Worm (Caenorhabditis elegans) whole organism, L1 larva: ENCODE measurements around the gene ech-5.
A peak's percentile ranks its signal among the peaks of the same experiment; 100 is the strongest.

Experiments used
- Y116A8C.19 ChIP-seq: sonication (generic microtip); optimal IDR thresholded peaks from 2 replicates; lab custom pipeline; 2016; ENCODE audit warnings: missing compliant biosample characterization, missing genetic modification characterization, borderline replicate concordance
- alr-1 ChIP-seq: fragments of 200-800 bp; sonication (Bioruptor generic); optimal IDR thresholded peaks from 2 replicates; lab custom pipeline; 2018; ENCODE audit warnings: borderline replicate concordance, mild to moderate bottlenecking, missing genetic modification characterization, missing compliant biosample characterization
- ceh-63 ChIP-seq: fragments of 200-800 bp; sonication (Bioruptor generic); optimal IDR thresholded peaks from 2 replicates; lab custom pipeline; 2018; ENCODE audit warnings: mild to moderate bottlenecking, missing genetic modification characterization, missing compliant biosample characterization
- ceh-88 ChIP-seq: fragments of 200-800 bp; sonication (Bioruptor generic); IDR thresholded peaks from 2 replicates; pipeline ENCODE4 v1.3.6; 2022; ENCODE audit warnings: missing genetic modification characterization, missing compliant biosample characterization
- ces-1 ChIP-seq: fragments of 150-350 bp; optimal IDR thresholded peaks from 2 replicates; lab custom pipeline; 2014; ENCODE audit warnings: missing biosample characterization, missing genetic modification reagents, missing genetic modification characterization
- dpl-1 ChIP-seq, 3 experiments: fragments of 150-350 bp in 2 of 3; sonication (generic microtip) in 1 of 3; optimal IDR thresholded peaks; 2 replicates each; lab custom pipeline; 2014 to 2017; ENCODE audit warnings: missing biosample characterization in 3 of 3, missing genetic modification characterization in 3 of 3, missing genetic modification reagents in 3 of 3
- dsc-1 ChIP-seq: sonication (generic microtip); optimal IDR thresholded peaks from 2 replicates; lab custom pipeline; 2016; ENCODE audit warnings: mild to moderate bottlenecking, missing genetic modification characterization, missing compliant biosample characterization
- efl-1 ChIP-seq, 4 experiments: fragments of 150-350 bp; optimal IDR thresholded peaks in 3 of 4; peaks in 1 of 4; 1 replicate in 1 of 4; 2 replicates in 3 of 4; lab custom pipeline; 2014; ENCODE audit warnings: missing biosample characterization in 2 of 4, missing genetic modification characterization in 2 of 4, missing genetic modification reagents in 2 of 4
- efl-3 ChIP-seq: fragments of 200-800 bp; sonication (Bioruptor generic); optimal IDR thresholded peaks from 2 replicates; lab custom pipeline; 2018; ENCODE audit warnings: mild to moderate bottlenecking, missing genetic modification characterization, missing compliant biosample characterization
- egl-13 ChIP-seq: sonication (generic microtip); optimal IDR thresholded peaks from 2 replicates; lab custom pipeline; 2016; ENCODE audit warnings: missing genotype, missing genetic modification reagents, missing genetic modification characterization, missing compliant biosample characterization
- elt-2 ChIP-seq: sonication (generic microtip); optimal IDR thresholded peaks from 2 replicates; lab custom pipeline; 2016; ENCODE audit warnings: missing genetic modification characterization, mild to moderate bottlenecking, inconsistent platforms, missing compliant biosample characterization, missing genetic modification reagents
- elt-3 ChIP-seq, 6 experiments: fragments of 150-350 bp in 1 of 6; sonication (generic microtip); optimal IDR thresholded peaks; 2 replicates each; lab custom pipeline; 2017 to 2018; ENCODE audit warnings: missing biosample characterization in 6 of 6, missing genetic modification characterization in 6 of 6, inconsistent platforms in 1 of 6
- fkh-10 ChIP-seq: sonication (generic microtip); optimal IDR thresholded peaks from 2 replicates; lab custom pipeline; 2017; ENCODE audit warnings: missing biosample characterization, missing genetic modification reagents, missing genetic modification characterization
- fkh-8 ChIP-seq: sonication (generic microtip); optimal IDR thresholded peaks from 2 replicates; lab custom pipeline; 2016; ENCODE audit warnings: mild to moderate bottlenecking, missing genetic modification characterization, missing compliant biosample characterization
- grh-1 ChIP-seq: fragments of 200-800 bp; sonication (Bioruptor generic); IDR thresholded peaks from 2 replicates; pipeline ENCODE4 v1.3.6; 2022; ENCODE audit warnings: missing genetic modification reagents, missing genetic modification characterization, missing compliant biosample characterization
- hlh-4 ChIP-seq: sonication (generic microtip); optimal IDR thresholded peaks from 2 replicates; lab custom pipeline; 2016; ENCODE audit warnings: mild to moderate bottlenecking, missing genetic modification characterization, missing compliant biosample characterization
- irx-1 ChIP-seq: sonication (generic microtip); optimal IDR thresholded peaks from 2 replicates; lab custom pipeline; 2016; ENCODE audit warnings: missing genetic modification characterization, missing compliant biosample characterization
- jun-1 ChIP-seq: fragments of 150-350 bp; optimal IDR thresholded peaks from 2 replicates; lab custom pipeline; 2014; ENCODE audit warnings: missing biosample characterization, missing genetic modification reagents, missing genetic modification characterization
- lin-15B ChIP-seq: fragments of 150-350 bp; sonication (generic microtip); optimal IDR thresholded peaks from 3 replicates; lab custom pipeline; 2014; ENCODE audit warnings: missing biosample characterization, missing genetic modification characterization
- lin-35 ChIP-seq, 2 experiments: fragments of 150-350 bp; optimal IDR thresholded peaks; 2 replicates each; lab custom pipeline; 2014; ENCODE audit warnings: missing biosample characterization in 2 of 2, missing genetic modification characterization in 2 of 2, missing genetic modification reagents in 2 of 2
- lsy-2 ChIP-seq, 2 experiments: fragments of 150-350 bp; optimal IDR thresholded peaks; 2 replicates each; lab custom pipeline; 2014; ENCODE audit warnings: missing biosample characterization in 2 of 2, missing genetic modification characterization in 2 of 2
- mab-9 ChIP-seq: fragments of 200-800 bp; sonication (Bioruptor generic); IDR thresholded peaks from 2 replicates; pipeline ENCODE4 v1.3.6; 2022; ENCODE audit warnings: missing genetic modification reagents, missing genetic modification characterization, missing compliant biosample characterization
- mef-2 ChIP-seq: fragments of 150-350 bp; optimal IDR thresholded peaks from 2 replicates; lab custom pipeline; 2014; ENCODE audit warnings: missing biosample characterization, missing genetic modification characterization
- mep-1 ChIP-seq: fragments of 150-350 bp; optimal IDR thresholded peaks from 2 replicates; lab custom pipeline; 2014; ENCODE audit warnings: missing biosample characterization, missing genetic modification characterization
- nhr-19 ChIP-seq: fragments of 200-800 bp; sonication (Bioruptor generic); conservative IDR thresholded peaks from 2 replicates; pipeline ENCODE4 v1.3.6; 2022; ENCODE audit warnings: missing genetic modification characterization, missing compliant biosample characterization
- nhr-20 ChIP-seq: sonication (generic microtip); optimal IDR thresholded peaks from 2 replicates; lab custom pipeline; 2016; ENCODE audit warnings: mild to moderate bottlenecking, missing genetic modification characterization, missing compliant biosample characterization
- nhr-237 ChIP-seq: fragments of 150-350 bp; optimal IDR thresholded peaks from 2 replicates; lab custom pipeline; 2014; ENCODE audit warnings: missing biosample characterization, missing genetic modification characterization
- nhr-47 ChIP-seq: sonication (generic microtip); optimal IDR thresholded peaks from 2 replicates; lab custom pipeline; 2016; ENCODE audit warnings: mild to moderate bottlenecking, missing genetic modification characterization, moderate library complexity, missing compliant biosample characterization
- nhr-71 ChIP-seq: sonication (generic microtip); optimal IDR thresholded peaks from 2 replicates; lab custom pipeline; 2016; ENCODE audit warnings: mild to moderate bottlenecking, missing genetic modification characterization, moderate library complexity, missing compliant biosample characterization
- nhr-77 ChIP-seq: fragments of 150-350 bp; optimal IDR thresholded peaks from 2 replicates; lab custom pipeline; 2014; ENCODE audit warnings: missing biosample characterization, missing genetic modification characterization
- nhr-85 ChIP-seq: sonication (generic microtip); peaks from one replicate; lab custom pipeline; 2016; ENCODE audit warnings: missing genetic modification characterization, inconsistent platforms, missing compliant biosample characterization
- nhr-90 ChIP-seq: sonication (generic microtip); optimal IDR thresholded peaks from 2 replicates; lab custom pipeline; 2016; ENCODE audit warnings: mild to moderate bottlenecking, missing genetic modification characterization, missing compliant biosample characterization; ENCODE audit not compliant: poor library complexity
- skn-1 ChIP-seq: fragments of 150-350 bp; optimal IDR thresholded peaks from 2 replicates; lab custom pipeline; 2014; ENCODE audit warnings: missing biosample characterization, missing genetic modification characterization
- snu-23 ChIP-seq: sonication (generic microtip); optimal IDR thresholded peaks from 2 replicates; lab custom pipeline; 2016; ENCODE audit warnings: missing genetic modification characterization, missing compliant biosample characterization
- sptf-1 ChIP-seq: fragments of 150-350 bp; optimal IDR thresholded peaks from 2 replicates; lab custom pipeline; 2014; ENCODE audit warnings: missing biosample characterization, missing genetic modification characterization
- swsn-7 ChIP-seq: sonication (generic microtip); optimal IDR thresholded peaks from 2 replicates; lab custom pipeline; 2016; ENCODE audit warnings: missing genetic modification characterization, missing compliant biosample characterization
- tbx-2 ChIP-seq: sonication (generic microtip); optimal IDR thresholded peaks from 2 replicates; lab custom pipeline; 2016; ENCODE audit warnings: missing genetic modification characterization, missing compliant biosample characterization
- unc-130 ChIP-seq: fragments of 150-350 bp; optimal IDR thresholded peaks from 2 replicates; lab custom pipeline; 2017; ENCODE audit warnings: missing biosample characterization, missing genetic modification characterization, inconsistent platforms
- unc-30 ChIP-seq: sonication (generic microtip); optimal IDR thresholded peaks from 2 replicates; lab custom pipeline; 2017; ENCODE audit warnings: missing biosample characterization, missing genetic modification characterization
- unc-86 ChIP-seq: sonication (generic microtip); optimal IDR thresholded peaks from 2 replicates; lab custom pipeline; 2016; ENCODE audit warnings: missing genetic modification characterization, missing compliant biosample characterization
- unc-98 ChIP-seq: fragments of 200-800 bp; sonication (Bioruptor generic); IDR thresholded peaks from 2 replicates; pipeline ENCODE4 v1.3.6; 2022; ENCODE audit warnings: missing genetic modification characterization, missing compliant biosample characterization
- xbp-1 ChIP-seq: sonication (generic microtip); optimal IDR thresholded peaks from 2 replicates; lab custom pipeline; 2016; ENCODE audit warnings: missing genetic modification characterization, missing compliant biosample characterization
- ztf-11 ChIP-seq, 2 experiments: sonication (generic microtip); optimal IDR thresholded peaks; 2 replicates each; lab custom pipeline; 2016 to 2017; ENCODE audit warnings: missing genetic modification characterization in 2 of 2, missing biosample characterization in 1 of 2, missing compliant biosample characterization in 1 of 2

Gene ech-5

ce11 chrIV:804802-805201 lies 8.0 kb downstream of the ech-5 start, which contains the start of gene Y55F3BL.4:
TSS of gene Y55F3BL.4 (plus strand) at chrIV:805102.
- TF ChIP-seq jun-1 (tag; lab: Kevin White, UChicago) = no peak
- no peak for TF ChIP-seq ztf-11 (tag; optimal IDR thresholded peaks at IDR 0.05; lab: Kevin White, UChicago)
- TF ChIP-seq nhr-90 (tag; lab: Kevin White, UChicago) = no peak
- no peak for TF ChIP-seq swsn-7 (tag; lab: Kevin White, UChicago)
- TF ChIP-seq snu-23 (GFP tag; lab: Kevin White, UChicago) = no peak
- no peak for TF ChIP-seq elt-3 (tag; optimal IDR thresholded peaks at IDR 0.05; lab: Kevin White, UChicago)
- TF ChIP-seq efl-3 (GFP tag; lab: Kevin White, UChicago) = no peak
- TF ChIP-seq nhr-20 (tag; lab: Kevin White, UChicago) = no peak
- no peak for TF ChIP-seq dpl-1 (GFP tag; optimal IDR thresholded peaks at IDR 0.05; lab: Kevin White, UChicago)
- no peak for TF ChIP-seq sptf-1 (tag; lab: Kevin White, UChicago)

- TF ChIP-seq fkh-10 (GFP tag; lab: Kevin White, UChicago) (no peak), nhr-237 (no peak), irx-1 (tag; lab: Kevin White, UChicago) (no peak), nhr-77 (tag; lab: Kevin White, UChicago) (no peak), skn-1 (tag; lab: Kevin White, UChicago) (no peak), egl-13 (no peak), nhr-90 (tag; lab: Kevin White, UChicago) (no peak), unc-30 (tag; lab: Kevin White, UChicago) (no peak), mep-1 (tag; lab: Kevin White, UChicago) (no peak), xbp-1 (tag; lab: Kevin White, UChicago) (no peak), ces-1 (GFP tag; lab: Kevin White, UChicago) (no peak), Y116A8C.19 (tag; lab: Kevin White, UChicago) (no peak), grh-1 (GFP tag; lab: Robert Waterston, UW) (0 out of 2 replicates have a peak, but pooled peaks have one; percentile 9), alr-1 (tag; lab: Kevin White, UChicago) (no peak), mab-9 (GFP tag; lab: Robert Waterston, UW) (no peak), dsc-1 (tag; lab: Kevin White, UChicago) (no peak), efl-1 (optimal IDR thresholded peaks at IDR 0.05; lab: Kevin White, UChicago) (no peak), efl-1 (GFP tag; optimal IDR thresholded peaks at IDR 0.05 in 1 of 2; lab: Kevin White, UChicago) (peak in 1 of 2 experiments; percentile 10), ceh-63 (GFP tag; lab: Kevin White, UChicago) (no peak)
Measured at ce11 chrIV:805693-806092, 8.9 kb downstream of the ech-5 start.

DNA sequence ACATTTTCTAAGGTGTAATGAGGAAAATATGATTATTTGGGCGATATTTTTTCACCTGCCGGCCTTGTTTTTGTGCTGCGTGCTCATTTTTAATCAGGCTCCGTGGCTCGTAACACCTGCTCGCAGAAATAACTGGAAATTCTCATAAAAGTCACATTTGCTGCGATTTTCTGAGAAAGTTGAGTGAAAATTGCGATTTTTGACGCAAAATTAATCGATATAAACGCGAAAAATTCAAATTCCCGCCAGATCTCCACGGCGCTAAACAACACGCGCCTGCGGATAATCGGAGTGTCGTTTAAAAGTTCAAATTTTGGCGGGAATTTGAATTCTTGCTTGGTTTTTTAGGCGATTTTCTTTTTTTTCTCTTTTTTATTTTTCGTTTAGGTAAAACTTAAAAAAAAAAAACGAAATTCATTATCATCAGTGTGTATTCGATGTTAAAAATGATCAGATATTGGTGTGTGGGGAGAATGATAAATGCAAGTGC lies 10.2 kb downstream of the ech-5 start, which contains the start of gene Y55F3BL.6:
Gene Y55F3BL.6 (minus strand): TSS at position 51 of the 490 bp plus-strand sequence.
- TF ChIP-seq fkh-8 = peak; percentile 7
- TF ChIP-seq efl-1 (optimal IDR thresholded peaks at IDR 0.05; lab: Kevin White, UChicago) = no peak
- TF ChIP-seq efl-1 (GFP tag; optimal IDR thresholded peaks at IDR 0.05 in 1 of 2; lab: Kevin White, UChicago) = peak in 1 of 2 experiments; percentile 24
- peak; percentile 2 for TF ChIP-seq nhr-85
- no peak for TF ChIP-seq mef-2 (tag; lab: Kevin White, UChicago)
- TF ChIP-seq hlh-4 (tag; lab: Kevin White, UChicago) = peak; percentile 7
- TF ChIP-seq unc-130 (tag; lab: Kevin White, UChicago) = no peak

ce11 chrIV:813341-813740 lies 16.5 kb downstream of the ech-5 start:
- TF ChIP-seq dpl-1 (GFP tag; optimal IDR thresholded peaks at IDR 0.05; lab: Kevin White, UChicago) = peak in 2 of 3 experiments; percentile 46 to 52
- peak; percentile 54 for TF ChIP-seq unc-86 (tag; lab: Kevin White, UChicago)
- peak; percentile 63 for TF ChIP-seq nhr-85
- peak; percentile 0 for TF ChIP-seq elt-2
- TF ChIP-seq nhr-20 (tag; lab: Kevin White, UChicago) = peak; percentile 26
- peak; percentile 70; the same call in 1 of the 2 replicates for TF ChIP-seq mab-9 (GFP tag; lab: Robert Waterston, UW)
- TF ChIP-seq ztf-11 (tag; optimal IDR thresholded peaks at IDR 0.05; lab: Kevin White, UChicago) = peak in 1 of 2 experiments; percentile 12
- peak; percentile 50 for TF ChIP-seq nhr-19
- TF ChIP-seq ceh-88 (GFP tag; lab: Robert Waterston, UW) = peak; percentile 45; the same call in 1 of the 2 replicates
- peak; percentile 70 for TF ChIP-seq nhr-71 (tag; lab: Kevin White, UChicago)
- peak; percentile 11 for TF ChIP-seq lin-15B (tag; lab: Kevin White, UChicago)
- peak; percentile 55 for TF ChIP-seq swsn-7 (tag; lab: Kevin White, UChicago)
- TF ChIP-seq tbx-2 = peak; percentile 53
- peak in 1 of 2 experiments; percentile 7 for TF ChIP-seq lsy-2 (tag; optimal IDR thresholded peaks at IDR 0.05; lab: Kevin White, UChicago)
- peak; percentile 46 for TF ChIP-seq nhr-90 (tag; lab: Kevin White, UChicago)
- peak; percentile 43; the same call in 1 of the 2 replicates for TF ChIP-seq grh-1 (GFP tag; lab: Robert Waterston, UW)
- TF ChIP-seq xbp-1 (tag; lab: Kevin White, UChicago) = peak; percentile 44
- peak; percentile 57 for TF ChIP-seq unc-98
- peak; percentile 24 to 48 for TF ChIP-seq lin-35 (GFP tag; optimal IDR thresholded peaks at IDR 0.05; lab: Kevin White, UChicago)
- TF ChIP-seq snu-23 (GFP tag; lab: Kevin White, UChicago) = peak; percentile 60
- peak; percentile 75 for TF ChIP-seq nhr-47 (tag; lab: Kevin White, UChicago)
- peak; percentile 41 for TF ChIP-seq dsc-1 (tag; lab: Kevin White, UChicago)
